Worm (Caenorhabditis elegans): ENCODE results near the gene nhr-125.

DNA sequence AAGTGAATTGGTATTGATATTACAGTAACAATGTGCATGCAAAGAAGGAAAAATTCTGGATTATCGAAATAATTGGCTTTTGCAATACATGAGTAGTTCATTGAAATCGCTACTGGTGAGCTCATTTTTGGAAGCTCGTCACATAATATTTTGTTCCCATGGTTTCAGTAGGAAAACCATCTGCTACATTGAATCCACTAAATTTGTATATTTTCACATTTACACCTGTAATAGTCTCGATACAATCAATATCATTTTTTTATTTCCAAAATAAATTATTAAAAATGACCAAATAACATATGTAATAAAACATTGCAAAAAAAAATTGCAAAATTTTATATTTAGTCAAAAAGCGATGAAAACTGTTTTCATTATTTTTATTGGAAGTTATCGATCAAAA, 10.3 kb downstream of the nhr-125 start, which contains the start of gene srh-192:
- TF ChIP-seq W03F9.2 (tag; optimal IDR thresholded peaks at IDR 0.05) (no peak), dao-5 (tag; optimal IDR thresholded peaks at IDR 0.05) (no peak), him-1 (tag; optimal IDR thresholded peaks at IDR 0.05) (no peak)
